Fruit fly (Drosophila melanogaster) whole organism, adult: ENCODE data around the gene CG17230.

ENCODE experiments used
- CG11617 ChIP-seq: fragments of 200-800 bp; sonication (Bioruptor generic); optimal IDR thresholded peaks from 2 replicates; lab custom pipeline; 2017; ENCODE audit warnings: mild to moderate bottlenecking, missing biosample characterization, missing genetic modification reagents, missing genetic modification characterization
- CG12768 ChIP-seq: fragments of 200-800 bp; sonication (Bioruptor generic); optimal IDR thresholded peaks from 2 replicates; lab custom pipeline; 2017; ENCODE audit warnings: missing biosample characterization, missing genetic modification characterization, mild to moderate bottlenecking, moderate library complexity, missing genetic modification reagents
- CG14711 ChIP-seq: fragments of 200-800 bp; sonication (Bioruptor generic); optimal IDR thresholded peaks from 2 replicates; lab custom pipeline; 2018; ENCODE audit warnings: missing biosample characterization, mild to moderate bottlenecking, missing genetic modification characterization, moderate library complexity
- CG1620 ChIP-seq: fragments of 200-800 bp; sonication (Bioruptor generic); optimal IDR thresholded peaks from 2 replicates; lab custom pipeline; 2016; ENCODE audit warnings: missing biosample characterization, missing genetic modification characterization
- CG33017 ChIP-seq: fragments of 200-800 bp; sonication (Bioruptor generic); optimal IDR thresholded peaks from 2 replicates; lab custom pipeline; 2018; ENCODE audit warnings: missing biosample characterization, mild to moderate bottlenecking, missing genetic modification characterization, moderate library complexity
- CG5204 ChIP-seq: fragments of 200-800 bp; sonication (Bioruptor generic); optimal IDR thresholded peaks from 2 replicates; lab custom pipeline; 2016; ENCODE audit warnings: missing biosample characterization, missing genetic modification characterization
- CG7045 ChIP-seq: fragments of 200-800 bp; sonication (Bioruptor generic); optimal IDR thresholded peaks from 2 replicates; lab custom pipeline; 2017; ENCODE audit warnings: missing biosample characterization, mild to moderate bottlenecking, missing genetic modification characterization
- CG7101 ChIP-seq: fragments of 200-800 bp; sonication (Bioruptor generic); optimal IDR thresholded peaks from 2 replicates; lab custom pipeline; 2018; ENCODE audit warnings: missing biosample characterization, mild to moderate bottlenecking, missing genetic modification characterization, moderate library complexity
- Clk ChIP-seq: fragments of 200-800 bp; sonication (Bioruptor generic); optimal IDR thresholded peaks from 2 replicates; lab custom pipeline; 2017; ENCODE audit warnings: missing biosample characterization, missing genetic modification characterization
- Crg-1 ChIP-seq: fragments of 200-800 bp; sonication (Bioruptor generic); optimal IDR thresholded peaks from 2 replicates; lab custom pipeline; 2016; ENCODE audit warnings: missing biosample characterization, missing genetic modification characterization
- Hr96 ChIP-seq: fragments of 200-800 bp; sonication (Bioruptor generic); optimal IDR thresholded peaks from 2 replicates; lab custom pipeline; 2016; ENCODE audit warnings: missing biosample characterization, missing genetic modification characterization
- Mnt ChIP-seq: fragments of 200-800 bp; sonication (Bioruptor generic); optimal IDR thresholded peaks from 2 replicates; lab custom pipeline; 2016; ENCODE audit warnings: missing biosample characterization, mild to moderate bottlenecking, missing genetic modification characterization
- bab1 ChIP-seq: fragments of 200-800 bp; sonication (Bioruptor generic); optimal IDR thresholded peaks from 3 replicates; lab custom pipeline; 2019; ENCODE audit warnings: missing biosample characterization, mild to moderate bottlenecking, missing genetic modification characterization, moderate library complexity
- cic ChIP-seq: fragments of 200-800 bp; sonication (Bioruptor generic); optimal IDR thresholded peaks from 2 replicates; lab custom pipeline; 2017; ENCODE audit warnings: missing biosample characterization, mild to moderate bottlenecking, missing genetic modification characterization, moderate library complexity
- cnc ChIP-seq, 2 experiments: fragments of >200 bp; optimal IDR thresholded peaks; 2 replicates each; lab custom pipeline; 2017
- kay ChIP-seq: fragments of 200-800 bp; sonication (Bioruptor generic); peaks from one replicate; lab custom pipeline; 2016; ENCODE audit warnings: missing biosample characterization, missing genetic modification characterization, borderline replicate concordance
- ovo ChIP-seq: fragments of 200-800 bp; sonication (Bioruptor generic); optimal IDR thresholded peaks from 2 replicates; lab custom pipeline; 2016; ENCODE audit warnings: missing biosample characterization, missing genetic modification characterization
- pad ChIP-seq: fragments of 200-800 bp; sonication (Bioruptor generic); optimal IDR thresholded peaks from 3 replicates; lab custom pipeline; 2017; ENCODE audit warnings: missing biosample characterization, missing genetic modification characterization, mild to moderate bottlenecking, moderate library complexity, missing genetic modification reagents
- tj ChIP-seq: fragments of 200-800 bp; sonication (Bioruptor generic); optimal IDR thresholded peaks from 3 replicates; lab custom pipeline; 2017; ENCODE audit warnings: missing biosample characterization, mild to moderate bottlenecking, missing genetic modification characterization, moderate library complexity
- toe ChIP-seq: fragments of 200-800 bp; sonication (Bioruptor generic); optimal IDR thresholded peaks from 2 replicates; lab custom pipeline; 2016; ENCODE audit warnings: missing biosample characterization, missing genetic modification characterization

Gene CG17230

dm6 chr3R:11435537-11436234 is 1.9 kb upstream of the CG17230 start, which contains the start of the genes Exd2 and CG5281:
Exd2 (minus strand) TSS chr3R:11435703.
CG5281 (plus strand) TSS chr3R:11435850.
- peak; percentile 18 for TF ChIP-seq bab1 (GFP tag; lab: Kevin White, UChicago)
- TF ChIP-seq CG11617 (GFP tag; lab: Kevin White, UChicago), result peak; percentile 25
- TF ChIP-seq Mnt (GFP tag; lab: Kevin White, UChicago), result peak; percentile 6
- TF ChIP-seq ovo (GFP tag; lab: Kevin White, UChicago), result peak; percentile 46
- no peak for TF ChIP-seq Crg-1 (GFP tag; lab: Kevin White, UChicago)
- TF ChIP-seq CG33017, result peak; percentile 11
- TF ChIP-seq CG14711 (tag; lab: Kevin White, UChicago), result peak; percentile 41
- TF ChIP-seq CG7101, result peak; percentile 23
- no peak for TF ChIP-seq pad (GFP tag; lab: Kevin White, UChicago)

DNA sequence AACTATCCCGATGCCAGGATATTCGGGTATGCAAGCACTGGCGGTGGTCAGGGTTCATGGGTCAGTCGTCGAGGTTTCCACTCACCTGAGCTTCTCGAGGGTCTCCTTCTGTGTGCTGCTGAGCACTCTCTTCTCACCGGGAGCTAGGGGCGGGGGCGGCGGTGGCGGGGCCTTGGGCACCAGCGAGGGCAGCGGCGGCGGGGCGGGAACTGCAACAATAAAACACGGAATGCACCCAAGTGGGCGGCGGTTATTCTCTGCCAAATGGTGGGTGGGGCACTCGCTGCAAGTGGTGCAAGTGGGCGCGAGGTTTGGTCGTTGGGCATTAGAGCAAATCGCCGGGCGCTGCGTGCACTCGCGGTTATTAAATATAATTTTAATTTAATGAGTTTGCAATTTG is 3.5 kb downstream of the CG17230 start:
- TF ChIP-seq toe (GFP tag; lab: Kevin White, UChicago) (no peak), cic (no peak), tj (GFP tag; lab: Kevin White, UChicago) (no peak), pad (GFP tag; lab: Kevin White, UChicago) (no peak), CG7045 (no peak), Hr96 (GFP tag; lab: Kevin White, UChicago) (no peak), CG1620 (no peak), Clk (GFP tag; lab: Kevin White, UChicago) (no peak), CG12768 (GFP tag; lab: Kevin White, UChicago) (no peak), CG5204 (GFP tag; lab: Kevin White, UChicago) (no peak), kay (no peak), Crg-1 (GFP tag; lab: Kevin White, UChicago) (no peak), CG11617 (GFP tag; lab: Kevin White, UChicago) (no peak), CG7101 (no peak), bab1 (GFP tag; lab: Kevin White, UChicago) (no peak), cnc (optimal IDR thresholded peaks at IDR 0.05; lab: Kevin White, UChicago) (no peak), CG33017 (no peak), ovo (GFP tag; lab: Kevin White, UChicago) (no peak), CG14711 (tag; lab: Kevin White, UChicago) (no peak)

DNA sequence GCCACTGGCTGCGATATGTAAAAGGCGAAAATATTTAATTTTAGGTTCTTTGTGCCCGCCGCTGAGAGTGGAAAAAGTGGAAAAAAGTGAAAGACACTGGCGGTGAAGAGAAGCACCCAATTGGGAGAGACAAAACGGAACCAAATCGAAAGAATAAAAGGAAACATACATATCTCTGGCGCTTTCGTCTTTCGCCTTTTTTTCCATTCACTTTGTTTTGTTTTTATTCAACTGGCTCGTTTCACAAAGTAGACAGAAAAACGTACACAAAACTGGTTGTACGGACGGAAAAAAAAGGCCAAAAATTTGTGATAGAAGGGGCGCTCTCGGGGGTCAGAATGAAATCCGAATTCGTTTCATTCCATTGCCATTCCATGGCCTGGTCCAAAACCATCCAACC is 12.1 kb downstream of the CG17230 start:
- TF ChIP-seq Hr96 (GFP tag; lab: Kevin White, UChicago) (no peak), CG7045 (no peak), CG1620 (no peak), Mnt (GFP tag; lab: Kevin White, UChicago) (no peak), CG7101 (no peak), CG11617 (GFP tag; lab: Kevin White, UChicago) (no peak), pad (GFP tag; lab: Kevin White, UChicago) (no peak), toe (GFP tag; lab: Kevin White, UChicago) (no peak), tj (GFP tag; lab: Kevin White, UChicago) (no peak), CG5204 (GFP tag; lab: Kevin White, UChicago) (no peak), kay (no peak), cnc (optimal IDR thresholded peaks at IDR 0.05; lab: Kevin White, UChicago) (no peak), CG14711 (tag; lab: Kevin White, UChicago) (no peak), Clk (GFP tag; lab: Kevin White, UChicago) (no peak), CG12768 (GFP tag; lab: Kevin White, UChicago) (no peak), cic (no peak), CG33017 (no peak), ovo (GFP tag; lab: Kevin White, UChicago) (no peak), bab1 (GFP tag; lab: Kevin White, UChicago) (no peak)

- TF ChIP-seq CG5204 (GFP tag; lab: Kevin White, UChicago) (no peak), CG11617 (GFP tag; lab: Kevin White, UChicago) (no peak), CG14711 (tag; lab: Kevin White, UChicago) (no peak), ovo (GFP tag; lab: Kevin White, UChicago) (no peak), cic (no peak), CG1620 (no peak), CG7101 (no peak), bab1 (GFP tag; lab: Kevin White, UChicago) (no peak), pad (GFP tag; lab: Kevin White, UChicago) (no peak), Crg-1 (GFP tag; lab: Kevin White, UChicago) (no peak), tj (GFP tag; lab: Kevin White, UChicago) (no peak), toe (GFP tag; lab: Kevin White, UChicago) (no peak)
These were observed 13.7 kb downstream of the CG17230 start, which contains the start of gene sals for dm6 chr3R:11451207-11451841. sals (minus strand) TSS chr3R:11451791.

DNA sequence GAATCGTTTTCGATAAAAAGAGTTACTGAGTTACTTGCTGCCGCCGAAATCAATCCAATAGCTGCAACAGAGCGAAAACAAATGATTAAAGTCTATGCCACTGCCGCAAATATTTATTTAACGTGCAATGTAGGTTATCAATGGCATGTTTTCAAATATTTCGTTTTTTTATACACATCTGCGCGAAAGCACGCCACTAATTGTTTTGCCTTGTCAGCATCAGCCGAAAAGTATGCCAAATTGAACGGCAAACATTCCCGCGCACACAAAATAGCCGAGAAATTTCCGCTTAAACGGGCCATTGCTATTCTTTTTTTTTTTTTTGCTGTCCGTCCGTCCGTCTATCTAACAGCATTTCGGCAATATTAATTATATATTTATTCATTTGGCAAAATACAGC is 14.5 kb downstream of the CG17230 start:
- TF ChIP-seq kay, result no peak
- TF ChIP-seq cic, result no peak
- no peak for TF ChIP-seq toe (GFP tag; lab: Kevin White, UChicago)
- no peak for TF ChIP-seq CG33017
- no peak for TF ChIP-seq pad (GFP tag; lab: Kevin White, UChicago)
- TF ChIP-seq CG5204 (GFP tag; lab: Kevin White, UChicago), result no peak
- TF ChIP-seq CG11617 (GFP tag; lab: Kevin White, UChicago), result no peak
- no peak for TF ChIP-seq CG7101
- no peak for TF ChIP-seq Mnt (GFP tag; lab: Kevin White, UChicago)
- TF ChIP-seq CG1620, result no peak
- no peak for TF ChIP-seq ovo (GFP tag; lab: Kevin White, UChicago)
- no peak for TF ChIP-seq CG14711 (tag; lab: Kevin White, UChicago)
- no peak for TF ChIP-seq Hr96 (GFP tag; lab: Kevin White, UChicago)
- TF ChIP-seq CG7045, result no peak
- no peak for TF ChIP-seq cnc (optimal IDR thresholded peaks at IDR 0.05; lab: Kevin White, UChicago)
